Worm (Caenorhabditis elegans) whole organism, L2 larva: Measurements from ENCODE around the gene nhr-141.

Experiments
- ama-1 ChIP-seq: fragments of 150-350 bp; optimal IDR thresholded peaks from 2 replicates; lab custom pipeline; 2018; ENCODE audit warnings: inconsistent platforms
- ceh-16 ChIP-seq: fragments of 150-350 bp; optimal IDR thresholded peaks from 2 replicates; lab custom pipeline; 2014; ENCODE audit warnings: missing biosample characterization, missing genetic modification characterization
- ceh-82 ChIP-seq: fragments of 150-350 bp; optimal IDR thresholded peaks from 2 replicates; lab custom pipeline; 2014; ENCODE audit warnings: missing biosample characterization, missing genetic modification characterization
- mdl-1 ChIP-seq, 2 experiments: fragments of 150-350 bp in 1 of 2; sonication (generic microtip) in 1 of 2; optimal IDR thresholded peaks; 2 replicates each; lab custom pipeline; 2017; ENCODE audit warnings: missing biosample characterization in 2 of 2, missing genetic modification characterization in 2 of 2
- nhr-10 ChIP-seq: sonication (generic microtip); optimal IDR thresholded peaks from 2 replicates; lab custom pipeline; 2017; ENCODE audit warnings: missing biosample characterization, missing genetic modification characterization
- nhr-11 ChIP-seq: fragments of 150-350 bp; optimal IDR thresholded peaks from 2 replicates; lab custom pipeline; 2014; ENCODE audit warnings: missing biosample characterization, missing genetic modification characterization
- nhr-237 ChIP-seq: fragments of 150-350 bp; optimal IDR thresholded peaks from 2 replicates; lab custom pipeline; 2014; ENCODE audit warnings: missing biosample characterization, missing genetic modification characterization
- nhr-25 ChIP-seq: fragments of 150-350 bp; sonication (generic microtip); optimal IDR thresholded peaks from 3 replicates; lab custom pipeline; 2014; ENCODE audit warnings: missing biosample characterization, missing genetic modification characterization
- skn-1 ChIP-seq: sonication (generic microtip); optimal IDR thresholded peaks from 2 replicates; lab custom pipeline; 2017; ENCODE audit warnings: missing biosample characterization, missing genetic modification characterization
- sma-3 ChIP-seq: sonication (generic microtip); optimal IDR thresholded peaks from 2 replicates; lab custom pipeline; 2016; ENCODE audit warnings: missing genetic modification reagents, missing genetic modification characterization, missing compliant biosample characterization
- snpc-4 ChIP-seq: fragments of 150-350 bp; optimal IDR thresholded peaks from 2 replicates; lab custom pipeline; 2014; ENCODE audit warnings: missing biosample characterization, missing genetic modification characterization

DNA sequence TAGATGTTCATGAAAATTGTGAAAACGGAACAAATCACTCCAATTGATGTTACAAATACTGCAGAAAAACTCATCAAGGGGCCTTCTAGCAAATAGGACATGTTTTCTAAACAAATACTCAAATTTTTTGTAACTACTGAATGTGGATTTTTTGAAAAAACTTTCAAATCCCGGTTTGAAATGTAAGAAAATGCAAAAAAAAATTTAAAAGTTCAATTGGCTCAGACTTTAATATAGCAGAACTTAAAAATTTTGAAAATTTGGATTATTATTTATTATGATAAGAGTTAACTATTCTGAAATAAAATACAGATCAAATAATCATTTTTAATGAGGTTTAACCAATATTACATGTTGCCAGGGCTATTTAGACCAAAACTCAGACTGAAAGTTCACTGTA is 45.9 kb downstream of the nhr-141 start, which contains the start of gene srbc-9:
- TF ChIP-seq sma-3 (GFP tag; lab: Kevin White, UChicago) (no peak), nhr-25 (no peak), nhr-11 (no peak), ama-1 (lab: Kevin White, UChicago) (no peak), nhr-10 (tag; lab: Kevin White, UChicago) (no peak), mdl-1 (tag; optimal IDR thresholded peaks at IDR 0.05; lab: Kevin White, UChicago) (no peak), ceh-16 (tag; lab: Kevin White, UChicago) (no peak), nhr-237 (no peak), ceh-82 (tag; lab: Kevin White, UChicago) (no peak), skn-1 (tag; lab: Kevin White, UChicago) (no peak), snpc-4 (tag; lab: Kevin White, UChicago) (no peak)
